Fruit fly (Drosophila melanogaster) whole organism, embryonic: Measurements from ENCODE around the gene Coq2.

Source experiments
- Atf3 ChIP-seq: fragments of 200-800 bp; sonication (Bioruptor generic); optimal IDR thresholded peaks from 3 replicates; lab custom pipeline; 2016; ENCODE audit warnings: missing biosample characterization, missing genetic modification characterization
- CG10321 ChIP-seq: fragments of 200-800 bp; sonication (Bioruptor generic); IDR thresholded peaks from 2 replicates; pipeline ENCODE4 v1.3.6; 2022; ENCODE audit warnings: missing biosample characterization, missing genetic modification characterization
- CG10366 ChIP-seq: fragments of 200-800 bp; sonication (Bioruptor generic); IDR thresholded peaks from 2 replicates; pipeline ENCODE4 v1.3.6; 2022; ENCODE audit warnings: missing biosample characterization, missing genetic modification characterization
- CG10462 ChIP-seq: fragments of 200-800 bp; sonication (Bioruptor generic); optimal IDR thresholded peaks from 2 replicates; lab custom pipeline; 2016; ENCODE audit warnings: missing biosample characterization, missing genetic modification characterization
- CG11085 ChIP-seq: fragments of 200-800 bp; sonication (Bioruptor generic); IDR thresholded peaks from 2 replicates; pipeline ENCODE4 v1.3.6; 2022; ENCODE audit warnings: missing biosample characterization, missing genetic modification characterization
- CG11247 ChIP-seq: fragments of 200-800 bp; sonication (Bioruptor generic); IDR thresholded peaks from 2 replicates; pipeline ENCODE4 v1.3.6; 2022; ENCODE audit warnings: missing biosample characterization, missing genetic modification characterization
- CG12391 ChIP-seq: fragments of 200-800 bp; sonication (Bioruptor generic); optimal IDR thresholded peaks from 3 replicates; lab custom pipeline; 2018; ENCODE audit warnings: missing biosample characterization, mild to moderate bottlenecking, missing genetic modification characterization, moderate library complexity
- CG14667 ChIP-seq: fragments of 200-800 bp; sonication (Bioruptor generic); IDR thresholded peaks from 2 replicates; pipeline ENCODE4 v1.3.6; 2022; ENCODE audit warnings: missing biosample characterization, missing genetic modification characterization
- CG15479 ChIP-seq: fragments of 200-800 bp; sonication (Bioruptor generic); optimal IDR thresholded peaks from 3 replicates; lab custom pipeline; 2019; ENCODE audit warnings: missing biosample characterization, mild to moderate bottlenecking, missing genetic modification characterization, moderate library complexity
- CG17328 ChIP-seq: fragments of 200-800 bp; sonication (Bioruptor generic); IDR thresholded peaks from 2 replicates; pipeline ENCODE4 v1.3.6; 2022; ENCODE audit warnings: missing biosample characterization, missing genetic modification characterization
- CG17385 ChIP-seq: fragments of 200-800 bp; sonication (Bioruptor generic); optimal IDR thresholded peaks from 3 replicates; lab custom pipeline; 2018; ENCODE audit warnings: missing biosample characterization, mild to moderate bottlenecking, missing genetic modification characterization
- CG1792 ChIP-seq: fragments of 200-800 bp; sonication (Bioruptor generic); optimal IDR thresholded peaks from 2 replicates; lab custom pipeline; 2016; ENCODE audit warnings: missing biosample characterization, missing genetic modification characterization
- CG2120 ChIP-seq: fragments of 200-800 bp; sonication (Bioruptor generic); optimal IDR thresholded peaks from 3 replicates; lab custom pipeline; 2016; ENCODE audit warnings: missing biosample characterization, missing genetic modification characterization
- CG2199 ChIP-seq: fragments of 200-800 bp; sonication (Bioruptor generic); IDR thresholded peaks from 3 replicates; pipeline ENCODE4 v1.3.6; 2022; ENCODE audit warnings: missing biosample characterization, missing genetic modification characterization
- CG3281 ChIP-seq: fragments of 200-800 bp; sonication (Bioruptor generic); optimal IDR thresholded peaks from 3 replicates; lab custom pipeline; 2017; ENCODE audit warnings: missing biosample characterization, mild to moderate bottlenecking, missing genetic modification characterization
- CG3407 ChIP-seq: fragments of 200-800 bp; sonication (Bioruptor generic); optimal IDR thresholded peaks from 2 replicates; lab custom pipeline; 2018; ENCODE audit warnings: missing biosample characterization, mild to moderate bottlenecking, missing genetic modification characterization
- CG4730 ChIP-seq: fragments of 200-800 bp; sonication (Bioruptor generic); IDR thresholded peaks from 2 replicates; pipeline ENCODE4 v1.3.6; 2022; ENCODE audit warnings: missing biosample characterization, missing genetic modification characterization
- CG5953 ChIP-seq: fragments of 200-800 bp; sonication (Bioruptor generic); IDR thresholded peaks from 2 replicates; pipeline ENCODE4 v1.3.6; 2022; ENCODE audit warnings: missing biosample characterization, missing genetic modification characterization
- CG7357 ChIP-seq: fragments of 200-800 bp; sonication (Bioruptor generic); IDR thresholded peaks from 3 replicates; pipeline ENCODE4 v1.3.6; 2022; ENCODE audit warnings: missing biosample characterization, missing genetic modification characterization
- CG8089 ChIP-seq: fragments of 200-800 bp; sonication (Bioruptor generic); optimal IDR thresholded peaks from 3 replicates; lab custom pipeline; 2016; ENCODE audit warnings: missing biosample characterization, missing genetic modification characterization
- CG8290 ChIP-seq, 3 experiments: fragments of 200-800 bp; sonication (Bioruptor generic); optimal IDR thresholded peaks; 2 replicates each; lab custom pipeline; 2016 to 2019; ENCODE audit warnings: missing biosample characterization in 3 of 3, missing genetic modification characterization in 3 of 3, mild to moderate bottlenecking in 2 of 3, moderate library complexity in 1 of 3
- CG8478 ChIP-seq: fragments of >200 bp; optimal IDR thresholded peaks from 2 replicates; lab custom pipeline; 2018
- CG9932 ChIP-seq: fragments of 200-800 bp; sonication (Bioruptor generic); IDR thresholded peaks from 2 replicates; pipeline ENCODE4 v1.3.6; 2022; ENCODE audit warnings: missing biosample characterization, missing genetic modification characterization
- D19A ChIP-seq: fragments of 200-800 bp; optimal IDR thresholded peaks from 3 replicates; lab custom pipeline; 2019; ENCODE audit warnings: missing biosample characterization, mild to moderate bottlenecking, missing genetic modification characterization, moderate library complexity
- Dll ChIP-seq: fragments of 200-800 bp; sonication (Bioruptor generic); IDR thresholded peaks from 4 replicates; pipeline ENCODE4 v1.3.6; 2022; ENCODE audit warnings: missing biosample characterization, missing genetic modification characterization; ENCODE audit not compliant: partially characterized antibody
- HLH3B ChIP-seq: fragments of 200-800 bp; sonication (Bioruptor generic); IDR thresholded peaks from 2 replicates; pipeline ENCODE4 v1.3.6; 2022; ENCODE audit warnings: missing biosample characterization, missing genetic modification characterization
- HLH54F ChIP-seq: fragments of 200-800 bp; sonication (Bioruptor generic); optimal IDR thresholded peaks from 3 replicates; lab custom pipeline; 2016; ENCODE audit warnings: missing biosample characterization, missing genetic modification characterization
- Hr39 ChIP-seq: fragments of >200 bp; optimal IDR thresholded peaks from 2 replicates; lab custom pipeline; 2017
- Jarid2 ChIP-seq: fragments of 200-800 bp; sonication (Bioruptor generic); optimal IDR thresholded peaks from 3 replicates; lab custom pipeline; 2017; ENCODE audit warnings: mild to moderate bottlenecking, missing biosample characterization, missing genetic modification reagents, missing genetic modification characterization
- MESR4 ChIP-seq: fragments of 200-800 bp; sonication (Bioruptor generic); optimal IDR thresholded peaks from 2 replicates; lab custom pipeline; 2018; ENCODE audit warnings: missing biosample characterization, mild to moderate bottlenecking, missing genetic modification characterization, moderate library complexity
- Med ChIP-seq: fragments of 200-800 bp; sonication (Bioruptor generic); peaks from one replicate; lab custom pipeline; 2016; ENCODE audit warnings: missing biosample characterization, missing genetic modification characterization, mild to moderate bottlenecking, inconsistent platforms, moderate library complexity
- Mrtf ChIP-seq: fragments of 200-800 bp; sonication (Bioruptor generic); IDR thresholded peaks from 3 replicates; pipeline ENCODE4 v1.3.6; 2022; ENCODE audit warnings: missing biosample characterization, missing genetic modification characterization
- Nf-YC ChIP-seq: fragments of 200-800 bp; optimal IDR thresholded peaks from 3 replicates; lab custom pipeline; 2019; ENCODE audit warnings: missing biosample characterization, mild to moderate bottlenecking, missing genetic modification characterization, moderate library complexity
- Ptx1 ChIP-seq: fragments of 200-800 bp; sonication (Bioruptor generic); IDR thresholded peaks from 2 replicates; pipeline ENCODE4 v1.3.6; 2022; ENCODE audit warnings: missing biosample characterization, missing genetic modification characterization
- Side ChIP-seq: fragments of 200-800 bp; sonication (Bioruptor generic); optimal IDR thresholded peaks from 2 replicates; lab custom pipeline; 2016; ENCODE audit warnings: missing biosample characterization, missing genetic modification characterization
- Sox102F ChIP-seq: fragments of 200-800 bp; sonication (Bioruptor generic); optimal IDR thresholded peaks from 2 replicates; lab custom pipeline; 2018; ENCODE audit warnings: missing biosample characterization, mild to moderate bottlenecking, missing genetic modification characterization, moderate library complexity
- TFAM ChIP-seq: fragments of 200-800 bp; sonication (Bioruptor generic); optimal IDR thresholded peaks from 2 replicates; lab custom pipeline; 2017; ENCODE audit warnings: missing biosample characterization, missing genetic modification characterization, inconsistent platforms
- cas ChIP-seq: fragments of 200-800 bp; sonication (Bioruptor generic); IDR thresholded peaks from 2 replicates; pipeline ENCODE4 v1.3.6; 2022; ENCODE audit warnings: missing biosample characterization, missing genetic modification characterization
- cwo ChIP-seq: fragments of 200-800 bp; sonication (Bioruptor generic); optimal IDR thresholded peaks from 3 replicates; lab custom pipeline; 2017; ENCODE audit warnings: missing biosample characterization, missing genetic modification characterization, mild to moderate bottlenecking, moderate library complexity, missing genetic modification reagents
- gro ChIP-seq: fragments of 200-800 bp; sonication (Bioruptor generic); optimal IDR thresholded peaks from 2 replicates; lab custom pipeline; 2016; ENCODE audit warnings: missing biosample characterization, missing genetic modification characterization
- h ChIP-seq: fragments of >200 bp; optimal IDR thresholded peaks from 2 replicates; lab custom pipeline; 2017
- her ChIP-seq: fragments of 200-800 bp; sonication (Bioruptor generic); optimal IDR thresholded peaks from 2 replicates; lab custom pipeline; 2016; ENCODE audit warnings: missing biosample characterization, missing genetic modification characterization
- hkb ChIP-seq, 2 experiments: fragments of 200-800 bp in 1 of 2; fragments of >200 bp in 1 of 2; sonication (Bioruptor generic) in 1 of 2; IDR thresholded peaks in 1 of 2; optimal IDR thresholded peaks in 1 of 2; 2 replicates each; pipeline versions ENCODE4 v1.3.6 to Lab custom; 2017 to 2022; ENCODE audit warnings: missing biosample characterization in 1 of 2, missing genetic modification characterization in 1 of 2
- nerfin-2 ChIP-seq: fragments of 200-800 bp; sonication (Bioruptor generic); IDR thresholded peaks from 2 replicates; pipeline ENCODE4 v1.3.6; 2022; ENCODE audit warnings: missing biosample characterization, missing genetic modification characterization; ENCODE audit not compliant: partially characterized antibody
- otp ChIP-seq: fragments of 200-800 bp; sonication (Bioruptor generic); IDR thresholded peaks from 3 replicates; pipeline ENCODE4, ENCODE4 v1.3.6; 2022; ENCODE audit warnings: missing biosample characterization, missing genetic modification characterization
- peb ChIP-seq: fragments of 200-800 bp; sonication (Bioruptor generic); IDR thresholded peaks from 2 replicates; pipeline ENCODE4 v1.3.6; 2022; ENCODE audit warnings: missing biosample characterization, missing genetic modification characterization
- pnt ChIP-seq: fragments of 200-800 bp; sonication (Bioruptor generic); optimal IDR thresholded peaks from 3 replicates; lab custom pipeline; 2016; ENCODE audit warnings: missing biosample characterization, missing genetic modification characterization
- ranshi ChIP-seq: fragments of 200-800 bp; sonication (Bioruptor generic); IDR thresholded peaks from 2 replicates; pipeline ENCODE4 v1.3.6; 2022; ENCODE audit warnings: missing biosample characterization, missing genetic modification characterization
- slbo ChIP-seq: fragments of 200-800 bp; sonication (Bioruptor generic); IDR thresholded peaks from 2 replicates; pipeline ENCODE4 v1.3.6; 2022; ENCODE audit warnings: missing biosample characterization, missing genetic modification characterization
- so ChIP-seq: fragments of 200-800 bp; sonication (Bioruptor generic); IDR thresholded peaks from 3 replicates; pipeline ENCODE4 v1.3.6; 2022; ENCODE audit warnings: missing biosample characterization, missing genetic modification characterization
- sqz ChIP-seq: fragments of 200-800 bp; sonication (Bioruptor generic); optimal IDR thresholded peaks from 3 replicates; lab custom pipeline; 2018; ENCODE audit warnings: missing biosample characterization, mild to moderate bottlenecking, missing genetic modification characterization
- sug ChIP-seq: fragments of 200-800 bp; optimal IDR thresholded peaks from 2 replicates; lab custom pipeline; 2019; ENCODE audit warnings: missing biosample characterization, mild to moderate bottlenecking, missing genetic modification characterization, moderate library complexity

Coq2 gene

DNA sequence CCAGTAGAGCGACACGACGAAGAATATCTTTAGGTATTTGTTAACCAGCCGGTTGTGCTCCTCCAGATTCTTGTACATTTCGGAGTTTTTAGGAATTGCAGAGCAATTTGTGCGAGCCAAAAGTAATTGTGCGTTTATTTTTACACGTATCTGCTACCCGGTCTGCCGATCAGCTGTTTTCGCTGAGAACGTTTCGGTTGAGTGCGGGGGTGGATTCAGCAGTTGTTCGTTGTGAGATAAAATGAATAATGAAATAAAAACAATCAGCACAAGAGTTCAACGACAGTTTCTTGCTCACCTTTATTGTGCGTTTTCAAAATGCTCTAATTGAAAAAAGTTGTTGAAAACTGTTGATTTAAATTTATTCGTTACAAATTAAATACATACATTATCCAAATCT lies 12.5 kb downstream of the Coq2 start, which contains the start of gene nac (continued):
- TF ChIP-seq CG1792 (GFP tag; lab: Kevin White, UChicago) (no peak), Nf-YC (tag; lab: Kevin White, UChicago) (no peak), MESR4 (GFP tag; lab: Kevin White, UChicago) (peak; percentile 41), Atf3 (GFP tag; lab: Kevin White, UChicago) (no peak), Mrtf (GFP tag; lab: Robert Waterston, UW) (no peak), CG9932 (GFP tag; lab: Robert Waterston, UW) (peak; percentile 49), peb (GFP tag; lab: Robert Waterston, UW) (no peak), CG15479 (peak; percentile 19), CG14667 (GFP tag; lab: Robert Waterston, UW) (no peak), CG4730 (GFP tag; lab: Robert Waterston, UW) (no peak), D19A (peak; percentile 3), CG12391 (tag; lab: Kevin White, UChicago) (peak; percentile 17), CG17385 (GFP tag; lab: Kevin White, UChicago) (peak; percentile 12), CG11247 (GFP tag; lab: Robert Waterston, UW) (peak; percentile 38; the same call in 1 of the 2 replicates), nerfin-2 (no peak), Hr39 (no peak), hkb (optimal IDR thresholded peaks at IDR 0.05; lab: Kevin White, UChicago) (peak; percentile 97), hkb (GFP tag; IDR thresholded peaks at IDR 0.05; lab: Robert Waterston, UW) (no peak), TFAM (GFP tag; lab: Kevin White, UChicago) (no peak), sug (tag; lab: Kevin White, UChicago) (peak; percentile 9), CG8290 (GFP tag; optimal IDR thresholded peaks at IDR 0.05; lab: Kevin White, UChicago) (no peak), CG8290 (tag; optimal IDR thresholded peaks at IDR 0.05; lab: Kevin White, UChicago) (peak in 1 of 2 experiments; percentile 62), otp (no peak), so (GFP tag; lab: Robert Waterston, UW) (0 out of 3 replicates have a peak, but pooled peaks have one; percentile 12), CG8478 (lab: Kevin White, UChicago) (no peak), pnt (GFP tag; lab: Kevin White, UChicago) (no peak), CG7357 (GFP tag; lab: Robert Waterston, UW) (no peak), CG17328 (no peak; the same call in 1 of the 2 replicates), ranshi (no peak), Sox102F (no peak), CG3281 (GFP tag; lab: Kevin White, UChicago) (peak; percentile 8), CG2199 (peak; percentile 26; the same call in 1 of the 3 replicates), Side (no peak), CG10321 (no peak), Med (GFP tag; lab: Kevin White, UChicago) (peak; percentile 79), HLH54F (GFP tag; lab: Kevin White, UChicago) (no peak), CG8089 (GFP tag; lab: Kevin White, UChicago) (no peak), her (GFP tag; lab: Kevin White, UChicago) (no peak), CG10462 (GFP tag; lab: Kevin White, UChicago) (no peak), Ptx1 (GFP tag; lab: Robert Waterston, UW) (no peak), CG3407 (GFP tag; lab: Kevin White, UChicago) (no peak), slbo (peak; percentile 46; the same call in 1 of the 2 replicates), CG11085 (no peak), CG10366 (GFP tag; lab: Robert Waterston, UW) (0 out of 2 replicates have a peak, but pooled peaks have one; percentile 20), gro (no peak), h (lab: Kevin White, UChicago) (no peak), CG5953 (no peak), cwo (GFP tag; lab: Kevin White, UChicago) (no peak), sqz (no peak), HLH3B (GFP tag; lab: Robert Waterston, UW) (peak; percentile 19; the same call in 1 of the 2 replicates), Dll (0 out of 4 replicates have a peak, but pooled peaks have one; percentile 42), Jarid2 (no peak), cas (no peak), CG2120 (peak; percentile 34)
